Fruit fly (Drosophila melanogaster): Measurements from ENCODE around the gene CG9175.

CG9175 gene

dm6 chr2L:6098479-6099269 is at the start of gene CG9175 (continued):
- TF ChIP-seq CG18262 (tag; optimal IDR thresholded peaks at IDR 0.05) (peak; percentile 22), Side (GFP tag; optimal IDR thresholded peaks at IDR 0.05) (peak; percentile 31), crp (GFP tag; optimal IDR thresholded peaks at IDR 0.05) (peak; percentile 100), tio (GFP tag; optimal IDR thresholded peaks at IDR 0.05) (no peak), mam (GFP tag; optimal IDR thresholded peaks at IDR 0.05) (peak; percentile 63), CG8944 (GFP tag; optimal IDR thresholded peaks at IDR 0.05) (no peak), Dref (GFP tag; IDR thresholded peaks at IDR 0.05) (peak; percentile 100), pzg (GFP tag; optimal IDR thresholded peaks at IDR 0.05) (peak; percentile 100), CG2678 (tag; optimal IDR thresholded peaks at IDR 0.05) (peak; percentile 36), CG2199 (GFP tag; IDR thresholded peaks at IDR 0.05) (peak; percentile 22; the same call in 1 of the 3 replicates), pb (GFP tag; optimal IDR thresholded peaks at IDR 0.05) (peak; percentile 7), HmgD (GFP tag; optimal IDR thresholded peaks at IDR 0.05) (peak; percentile 73), CG16863 (GFP tag; optimal IDR thresholded peaks at IDR 0.05) (no peak), E2f1 (GFP tag; IDR thresholded peaks at IDR 0.05) (no peak), CG10543 (GFP tag; optimal IDR thresholded peaks at IDR 0.05) (peak; percentile 67), so (GFP tag; IDR thresholded peaks at IDR 0.05) (no peak), chm (GFP tag; IDR thresholded peaks at IDR 0.05) (peak; percentile 41; the same call in 1 of the 2 replicates), chinmo (GFP tag; IDR thresholded peaks at IDR 0.05; ENCODE audit: partially characterized antibody) (peak; percentile 99), ranshi (GFP tag; IDR thresholded peaks at IDR 0.05) (0 out of 2 replicates have a peak, but pooled peaks have one; percentile 23), phol (tag; optimal IDR thresholded peaks at IDR 0.05) (peak; percentile 51), Bdp1 (GFP tag; optimal IDR thresholded peaks at IDR 0.05) (peak; percentile 16), bab2 (GFP tag; optimal IDR thresholded peaks at IDR 0.05) (peak; percentile 8), Dfd (GFP tag; optimal IDR thresholded peaks at IDR 0.05) (no peak), Sin3A (optimal IDR thresholded peaks at IDR 0.05) (peak; percentile 73), bsh (GFP tag; optimal IDR thresholded peaks at IDR 0.05) (peak in 1 of 2 experiments; percentile 24), CG17359 (tag; optimal IDR thresholded peaks at IDR 0.05) (peak; percentile 2), CG7963 (GFP tag; IDR thresholded peaks at IDR 0.05; ENCODE audit: partially characterized antibody) (peak; percentile 93), CG1647 (GFP tag; optimal IDR thresholded peaks at IDR 0.05) (peak; percentile 13), YL-1 (GFP tag; optimal IDR thresholded peaks at IDR 0.05) (peak; percentile 94), pho (GFP tag; optimal IDR thresholded peaks at IDR 0.05) (peak; percentile 69), bcd (GFP tag; optimal IDR thresholded peaks at IDR 0.05) (peak; percentile 43), Mes4 (GFP tag; optimal IDR thresholded peaks at IDR 0.05) (no peak), CG4854 (GFP tag; optimal IDR thresholded peaks at IDR 0.05) (peak; percentile 14), Vsx1 (GFP tag; optimal IDR thresholded peaks at IDR 0.05) (no peak), ttk (GFP tag; IDR thresholded peaks at IDR 0.05) (no peak), Sry-β (GFP tag; optimal IDR thresholded peaks at IDR 0.05) (peak; percentile 35), lab (GFP tag; optimal IDR thresholded peaks at IDR 0.05) (peak; percentile 67), Med (GFP tag) (peak; percentile 93), CG4617 (GFP tag; optimal IDR thresholded peaks at IDR 0.05; ENCODE audit: borderline replicate concordance) (peak; percentile 96), ftz-f1 (GFP tag; optimal IDR thresholded peaks at IDR 0.05) (peak; percentile 5), CG12155 (GFP tag; optimal IDR thresholded peaks at IDR 0.05) (peak; percentile 33), CG3281 (GFP tag; optimal IDR thresholded peaks at IDR 0.05) (no peak), CG10431 (GFP tag; optimal IDR thresholded peaks at IDR 0.05) (no peak), rib (GFP tag; IDR thresholded peaks at IDR 0.05) (peak; percentile 33; the same call in 1 of the 2 replicates), Hmr (GFP tag; optimal IDR thresholded peaks at IDR 0.05) (no peak)
